Fruit fly (Drosophila melanogaster): ENCODE measurements around the gene CG13893.

Gene CG13893

dm6 chr3L:627370-627769 is 23.6 kb upstream of the CG13893 start:
- no peak for TF ChIP-seq noc (tag; optimal IDR thresholded peaks at IDR 0.05)

dm6 chr3L:626498-627369 is 22.9 kb upstream of the CG13893 start:
- TF ChIP-seq noc (tag; optimal IDR thresholded peaks at IDR 0.05) = peak; percentile 20

- TF ChIP-seq noc (tag; optimal IDR thresholded peaks at IDR 0.05) = no peak
Observed at dm6 chr3L:625899-626298, 22.1 kb upstream of the CG13893 start.

- TF ChIP-seq noc (tag; optimal IDR thresholded peaks at IDR 0.05) = no peak
Observed at dm6 chr3L:624203-624914, 20.6 kb upstream of the CG13893 start.

dm6 chr3L:623556-623955 is 19.7 kb upstream of the CG13893 start:
- TF ChIP-seq noc (tag; optimal IDR thresholded peaks at IDR 0.05) = no peak

dm6 chr3L:622357-622834 is 18.6 kb upstream of the CG13893 start:
- no peak for TF ChIP-seq noc (tag; optimal IDR thresholded peaks at IDR 0.05)

dm6 chr3L:621097-621967 is 17.5 kb upstream of the CG13893 start:
- no peak for TF ChIP-seq noc (tag; optimal IDR thresholded peaks at IDR 0.05)

dm6 chr3L:619427-620308 is 15.9 kb upstream of the CG13893 start:
- no peak for TF ChIP-seq noc (tag; optimal IDR thresholded peaks at IDR 0.05)

- no peak for TF ChIP-seq noc (tag; optimal IDR thresholded peaks at IDR 0.05)
Observed at dm6 chr3L:618347-619272, 14.8 kb upstream of the CG13893 start.

- TF ChIP-seq noc (tag; optimal IDR thresholded peaks at IDR 0.05) = no peak
Observed at dm6 chr3L:617926-618325, 14.1 kb upstream of the CG13893 start.

- TF ChIP-seq noc (tag; optimal IDR thresholded peaks at IDR 0.05) = peak; percentile 62
Observed at dm6 chr3L:616482-617148, 12.8 kb upstream of the CG13893 start.

dm6 chr3L:616099-616481 is 12.3 kb upstream of the CG13893 start:
- no peak for TF ChIP-seq noc (tag; optimal IDR thresholded peaks at IDR 0.05)

dm6 chr3L:615425-616046 is 11.7 kb upstream of the CG13893 start:
- TF ChIP-seq noc (tag; optimal IDR thresholded peaks at IDR 0.05) = no peak
